Worm (Caenorhabditis elegans) whole organism, late embryonic: ENCODE measurements around the gene C01G10.1.
"Not testable (repeated sequence)": the region's sequence is repeated elsewhere in the genome, so short reads cannot be mapped to it uniquely, and the experiment has no call there.

Source experiments
- K09A11.1 ChIP-seq: sonication (generic microtip); optimal IDR thresholded peaks from 2 replicates; lab custom pipeline; 2017; ENCODE audit warnings: antibody characterized with exemption, mild to moderate bottlenecking, missing genetic modification characterization, missing compliant biosample characterization; ENCODE audit not compliant: insufficient read depth
- ahr-1 ChIP-seq: sonication (generic microtip); optimal IDR thresholded peaks from 2 replicates; lab custom pipeline; 2016; ENCODE audit warnings: missing genetic modification characterization, missing compliant biosample characterization
- ama-1 ChIP-seq: fragments of 150-350 bp; optimal IDR thresholded peaks from 2 replicates; lab custom pipeline; 2014
- ceh-19 ChIP-seq: fragments of 200-800 bp; sonication (Bioruptor generic); optimal IDR thresholded peaks from 2 replicates; lab custom pipeline; 2018; ENCODE audit warnings: mild to moderate bottlenecking, missing genetic modification characterization, missing compliant biosample characterization
- ceh-2 ChIP-seq: sonication (generic microtip); optimal IDR thresholded peaks from 2 replicates; lab custom pipeline; 2016; ENCODE audit warnings: missing genotype, missing genetic modification characterization, missing compliant biosample characterization
- ceh-22 ChIP-seq: sonication (generic microtip); optimal IDR thresholded peaks from 2 replicates; lab custom pipeline; 2017; ENCODE audit warnings: missing biosample characterization, missing genetic modification characterization
- ceh-31 ChIP-seq: sonication (generic microtip); optimal IDR thresholded peaks from 2 replicates; lab custom pipeline; 2016; ENCODE audit warnings: missing genetic modification characterization, missing compliant biosample characterization
- ceh-34 ChIP-seq: sonication (generic microtip); optimal IDR thresholded peaks from 2 replicates; lab custom pipeline; 2016; ENCODE audit warnings: mild to moderate bottlenecking, missing genetic modification characterization, missing compliant biosample characterization
- ceh-45 ChIP-seq: fragments of 200-800 bp; sonication (Bioruptor generic); IDR thresholded peaks from 2 replicates; pipeline ENCODE4 v1.3.6; 2022; ENCODE audit warnings: missing genetic modification reagents, missing genetic modification characterization, missing compliant biosample characterization
- ceh-48 ChIP-seq: sonication (generic microtip); optimal IDR thresholded peaks from 2 replicates; lab custom pipeline; 2016; ENCODE audit warnings: missing genetic modification characterization, inconsistent platforms, missing compliant biosample characterization
- dmd-4 ChIP-seq: sonication (generic microtip); optimal IDR thresholded peaks from 2 replicates; lab custom pipeline; 2016; ENCODE audit warnings: borderline replicate concordance, missing genetic modification characterization, missing compliant biosample characterization
- elt-4 ChIP-seq: sonication (generic microtip); optimal IDR thresholded peaks from 2 replicates; lab custom pipeline; 2016; ENCODE audit warnings: missing genetic modification characterization, missing compliant biosample characterization
- ets-4 ChIP-seq: sonication (generic microtip); optimal IDR thresholded peaks from 2 replicates; lab custom pipeline; 2016; ENCODE audit warnings: missing genetic modification characterization, missing compliant biosample characterization
- fkh-6 ChIP-seq: sonication (generic microtip); optimal IDR thresholded peaks from 2 replicates; lab custom pipeline; 2016; ENCODE audit warnings: missing genetic modification characterization, missing compliant biosample characterization
- hlh-15 ChIP-seq: sonication (generic microtip); optimal IDR thresholded peaks from 2 replicates; lab custom pipeline; 2016; ENCODE audit warnings: missing genetic modification characterization, missing compliant biosample characterization
- hlh-30 ChIP-seq: sonication (generic microtip); optimal IDR thresholded peaks from 2 replicates; lab custom pipeline; 2017; ENCODE audit warnings: antibody characterized with exemption, missing genetic modification characterization, missing compliant biosample characterization; ENCODE audit not compliant: insufficient read depth
- hlh-8 ChIP-seq: sonication (generic microtip); optimal IDR thresholded peaks from 2 replicates; lab custom pipeline; 2016; ENCODE audit warnings: missing genotype, missing genetic modification characterization, missing compliant biosample characterization
- lin-11 ChIP-seq: fragments of 200-800 bp; sonication (Bioruptor generic); optimal IDR thresholded peaks from 2 replicates; lab custom pipeline; 2018; ENCODE audit warnings: mild to moderate bottlenecking, missing genetic modification characterization, missing compliant biosample characterization
- npax-4 ChIP-seq: sonication (generic microtip); optimal IDR thresholded peaks from 2 replicates; lab custom pipeline; 2016; ENCODE audit warnings: missing genetic modification characterization, missing compliant biosample characterization
- odd-2 ChIP-seq: sonication (generic microtip); optimal IDR thresholded peaks from 2 replicates; lab custom pipeline; 2017; ENCODE audit warnings: antibody characterized with exemption, mild to moderate bottlenecking, missing genetic modification characterization, missing compliant biosample characterization
- pag-3 ChIP-seq: sonication (generic microtip); optimal IDR thresholded peaks from 2 replicates; lab custom pipeline; 2016; ENCODE audit warnings: missing compliant biosample characterization, missing genetic modification characterization, borderline replicate concordance
- pat-9 ChIP-seq: fragments of 200-800 bp; sonication (Bioruptor generic); optimal IDR thresholded peaks from 2 replicates; lab custom pipeline; 2018; ENCODE audit warnings: mild to moderate bottlenecking, missing genetic modification characterization, moderate library complexity, missing compliant biosample characterization
- pax-1 ChIP-seq: fragments of 150-350 bp; optimal IDR thresholded peaks from 2 replicates; lab custom pipeline; 2014; ENCODE audit warnings: missing biosample characterization, missing genetic modification characterization
- pha-2 ChIP-seq: sonication (generic microtip); optimal IDR thresholded peaks from 2 replicates; lab custom pipeline; 2017; ENCODE audit warnings: mild to moderate bottlenecking, missing genetic modification characterization, missing compliant biosample characterization
- pha-4 ChIP-seq: fragments of 150-350 bp; optimal IDR thresholded peaks from 2 replicates; lab custom pipeline; 2018; ENCODE audit warnings: missing biosample characterization, missing genetic modification reagents, missing genetic modification characterization
- pqm-1 ChIP-seq: sonication (generic microtip); optimal IDR thresholded peaks from 2 replicates; lab custom pipeline; 2016; ENCODE audit warnings: missing genetic modification characterization, missing compliant biosample characterization
- sdc-2 ChIP-seq: sonication (generic microtip); optimal IDR thresholded peaks from 2 replicates; lab custom pipeline; 2016; ENCODE audit warnings: missing genotype, missing genetic modification characterization, missing compliant biosample characterization
- sox-2 ChIP-seq: fragments of 200-800 bp; sonication (Bioruptor generic); IDR thresholded peaks from 2 replicates; pipeline ENCODE4 v1.3.6; 2022; ENCODE audit warnings: missing genetic modification reagents, missing genetic modification characterization, missing compliant biosample characterization
- syd-9 ChIP-seq: sonication (generic microtip); optimal IDR thresholded peaks from 2 replicates; lab custom pipeline; 2016; ENCODE audit warnings: mild to moderate bottlenecking, missing genetic modification characterization, moderate library complexity, missing compliant biosample characterization
- unc-3 ChIP-seq, 2 experiments: fragments of 200-800 bp in 1 of 2; sonication (Bioruptor generic) in 1 of 2; sonication (generic microtip) in 1 of 2; conservative IDR thresholded peaks in 1 of 2; optimal IDR thresholded peaks in 1 of 2; 2 replicates each; pipeline versions ENCODE4 v1.3.6 to Lab custom; 2016 to 2022; ENCODE audit warnings: missing compliant biosample characterization in 2 of 2, missing genetic modification characterization in 2 of 2, missing genetic modification reagents in 1 of 2
- unc-86 ChIP-seq: sonication (generic microtip); optimal IDR thresholded peaks from 2 replicates; lab custom pipeline; 2016; ENCODE audit warnings: missing genetic modification characterization, missing compliant biosample characterization
- zip-5 ChIP-seq: sonication (generic microtip); optimal IDR thresholded peaks from 2 replicates; lab custom pipeline; 2016; ENCODE audit warnings: missing genetic modification characterization, missing compliant biosample characterization
- ztf-16 ChIP-seq: sonication (generic microtip); optimal IDR thresholded peaks from 2 replicates; lab custom pipeline; 2017; ENCODE audit warnings: missing genetic modification characterization, missing compliant biosample characterization

The C01G10.1 gene

ce11 chrV:15119517-15119916 is 20.0 kb downstream of the C01G10.1 start, which contains the start of gene flor-1:
Gene flor-1, minus strand, starts transcription at chrV:15119617.
- TF ChIP-seq hlh-15 (tag; lab: Kevin White, UChicago) (no peak), pax-1 (tag; lab: Kevin White, UChicago) (no peak)
- TF ChIP-seq, all 69 proteins: peak for 0

- not testable (repeated sequence) for TF ChIP-seq ets-4; fkh-6 (tag; lab: Kevin White, UChicago); pha-4 (tag; lab: Kevin White, UChicago)
Observed at ce11 chrV:15125162-15125561, 25.6 kb downstream of the C01G10.1 start, which contains the start of gene ugt-30. Gene ugt-30, minus strand, starts transcription at chrV:15125262.

- TF ChIP-seq pha-2 (tag; lab: Kevin White, UChicago): no peak
- TF ChIP-seq elt-4: no peak
- no peak for TF ChIP-seq pqm-1 (tag; lab: Kevin White, UChicago)
Observed at ce11 chrV:15127413-15127812, 27.9 kb downstream of the C01G10.1 start, which contains the start of gene srj-27. Gene srj-27, minus strand, starts transcription at chrV:15127513.

- no peak for TF ChIP-seq K09A11.1 (tag; lab: Kevin White, UChicago)
- TF ChIP-seq ceh-34 (tag; lab: Kevin White, UChicago): no peak
- TF ChIP-seq zip-5: no peak
- no peak for TF ChIP-seq ceh-48 (tag; lab: Kevin White, UChicago)
- no peak for TF ChIP-seq ceh-19 (GFP tag; lab: Kevin White, UChicago)
- TF ChIP-seq ztf-16 (tag; lab: Kevin White, UChicago): no peak
- TF ChIP-seq ama-1 (lab: Kevin White, UChicago): no peak
- no peak for TF ChIP-seq ceh-22 (tag; lab: Kevin White, UChicago)
- no peak for TF ChIP-seq ceh-31 (tag; lab: Kevin White, UChicago)
- no peak for TF ChIP-seq unc-3 (GFP tag; conservative IDR thresholded peaks at IDR 0.05; lab: Robert Waterston, UW)
- no peak for TF ChIP-seq unc-3 (tag; optimal IDR thresholded peaks at IDR 0.05; lab: Kevin White, UChicago)
- TF ChIP-seq ceh-45 (GFP tag; lab: Robert Waterston, UW): no peak
- TF ChIP-seq ets-4: no peak
- no peak for TF ChIP-seq npax-4
- TF ChIP-seq pag-3 (tag; lab: Kevin White, UChicago): no peak
- no peak for TF ChIP-seq hlh-8 (tag; lab: Kevin White, UChicago)
- TF ChIP-seq sdc-2: no peak
- TF ChIP-seq hlh-15 (tag; lab: Kevin White, UChicago): no peak
- TF ChIP-seq pat-9: no peak
- no peak for TF ChIP-seq pha-2 (tag; lab: Kevin White, UChicago)
- no peak for TF ChIP-seq pax-1 (tag; lab: Kevin White, UChicago)
- TF ChIP-seq, all 69 proteins: peak for 0
Observed at ce11 chrV:15127955-15128354, 28.4 kb downstream of the C01G10.1 start, which contains the start of gene srr-7. Gene srr-7, plus strand, starts transcription at chrV:15128255.

ce11 chrV:15132423-15132822 is 32.9 kb downstream of the C01G10.1 start, which contains the start of gene str-171:
Gene str-171, minus strand, starts transcription at chrV:15132523.
- TF ChIP-seq hlh-8 (tag; lab: Kevin White, UChicago) (no peak), lin-11 (tag; lab: Kevin White, UChicago) (no peak), sox-2 (GFP tag; lab: Robert Waterston, UW) (no peak), dmd-4 (tag; lab: Kevin White, UChicago) (no peak), odd-2 (tag; lab: Kevin White, UChicago) (no peak), fkh-6 (tag; lab: Kevin White, UChicago) (no peak), ahr-1 (tag; lab: Kevin White, UChicago) (no peak), ceh-2 (tag; lab: Kevin White, UChicago) (no peak), syd-9 (tag; lab: Kevin White, UChicago) (no peak), hlh-30 (tag; lab: Kevin White, UChicago) (no peak), elt-4 (no peak), hlh-15 (tag; lab: Kevin White, UChicago) (no peak), unc-86 (no peak)
